Worm (Caenorhabditis elegans): Measurements from ENCODE around the gene C29E4.10.

DNA sequence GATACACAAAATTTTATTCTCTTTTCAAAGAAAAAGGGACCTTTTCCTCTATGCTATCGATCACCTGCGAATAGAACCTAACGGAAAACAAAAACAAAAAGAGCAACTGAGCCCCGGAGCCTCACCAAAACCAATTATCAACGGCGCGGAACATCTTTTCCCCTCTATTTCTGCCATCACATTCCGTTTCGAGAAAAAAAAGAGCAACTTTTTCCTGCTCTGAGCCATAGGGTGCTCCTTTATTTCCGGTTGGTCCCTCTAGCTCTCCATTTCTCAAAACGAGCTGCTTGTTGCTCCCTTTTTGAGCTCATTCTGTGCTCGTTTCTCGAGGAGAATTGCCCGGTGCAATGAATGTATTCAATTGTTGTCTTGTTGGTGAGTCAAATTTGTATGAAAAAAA is 42.0 kb downstream of the C29E4.10 start, which contains the start of gene clp-1:
- TF ChIP-seq hlh-1 (tag; optimal IDR thresholded peaks at IDR 0.05) (no peak), nhr-76 (tag; optimal IDR thresholded peaks at IDR 0.05) (no peak), snpc-4 (tag; optimal IDR thresholded peaks at IDR 0.05) (no peak), nhr-237 (tag; optimal IDR thresholded peaks at IDR 0.05) (no peak), pha-4 (tag; optimal IDR thresholded peaks at IDR 0.05) (no peak), unc-39 (tag; optimal IDR thresholded peaks at IDR 0.05) (no peak), lsy-2 (tag; optimal IDR thresholded peaks at IDR 0.05) (no peak), nhr-12 (tag; optimal IDR thresholded peaks at IDR 0.05) (no peak), lin-13 (tag; optimal IDR thresholded peaks at IDR 0.05) (no peak), mab-5 (tag; optimal IDR thresholded peaks at IDR 0.05) (no peak), elt-3 (tag; optimal IDR thresholded peaks at IDR 0.05) (no peak), unc-62 (GFP tag; optimal IDR thresholded peaks at IDR 0.05) (no peak)

Measured in whole organism, mixed stage, embryonic.